Fruit fly (Drosophila melanogaster) whole organism: Measurements from ENCODE around the gene Ip259.

Experiments used
- CG8478 ChIP-seq: fragments of >200 bp; optimal IDR thresholded peaks from 2 replicates; lab custom pipeline; 2018; ENCODE audit warnings: inconsistent platforms
- Dll ChIP-seq: fragments of >200 bp; optimal IDR thresholded peaks from 2 replicates; lab custom pipeline; 2017
- EcR ChIP-seq, 2 experiments: fragments of >200 bp; optimal IDR thresholded peaks; 2 replicates each; lab custom pipeline; 2017; ENCODE audit warnings: missing biosample characterization in 2 of 2, missing genetic modification characterization in 2 of 2, missing genetic modification reagents in 2 of 2
- pan ChIP-seq: fragments of >200 bp; optimal IDR thresholded peaks from 2 replicates; lab custom pipeline; 2017
- psq ChIP-seq: fragments of >200 bp; optimal IDR thresholded peaks from 2 replicates; lab custom pipeline; 2017
- usp ChIP-seq: fragments of >200 bp; optimal IDR thresholded peaks from 2 replicates; lab custom pipeline; 2017; ENCODE audit warnings: missing biosample characterization, missing genetic modification characterization, mixed read lengths

Gene Ip259

dm6 chr2L:10442048-10442790, 34.1 kb downstream of the Ip259 start, which contains the start of gene loh:
Gene loh, plus strand, starts transcription at chr2L:10442534.
- no peak for TF ChIP-seq EcR (GFP tag; optimal IDR thresholded peaks at IDR 0.05; lab: Kevin White, UChicago)
- TF ChIP-seq psq (lab: Kevin White, UChicago), result no peak
- no peak for TF ChIP-seq Dll
- TF ChIP-seq CG8478 (lab: Kevin White, UChicago), result no peak
- no peak for TF ChIP-seq pan
- no peak for TF ChIP-seq usp (GFP tag; lab: Kevin White, UChicago)

dm6 chr2L:10452296-10452695, 44.1 kb downstream of the Ip259 start, which contains the start of gene ppk10:
Gene ppk10, minus strand, starts transcription at chr2L:10452396.
- TF ChIP-seq psq (lab: Kevin White, UChicago) (no peak), EcR (GFP tag; optimal IDR thresholded peaks at IDR 0.05; lab: Kevin White, UChicago) (no peak), Dll (no peak)

dm6 chr2L:10455944-10456520, 47.9 kb downstream of the Ip259 start:
- TF ChIP-seq CG8478 (lab: Kevin White, UChicago) (no peak), usp (GFP tag; lab: Kevin White, UChicago) (no peak), pan (no peak), EcR (GFP tag; optimal IDR thresholded peaks at IDR 0.05; lab: Kevin White, UChicago) (no peak), psq (lab: Kevin White, UChicago) (no peak), Dll (no peak)

- TF ChIP-seq Dll (no peak), psq (lab: Kevin White, UChicago) (no peak), usp (GFP tag; lab: Kevin White, UChicago) (no peak), CG8478 (lab: Kevin White, UChicago) (no peak), EcR (GFP tag; optimal IDR thresholded peaks at IDR 0.05; lab: Kevin White, UChicago) (no peak), pan (no peak)
These were observed 49.2 kb downstream of the Ip259 start, which contains the start of the genes LManI and LManII for dm6 chr2L:10457191-10457899. Gene LManI, minus strand, starts transcription at chr2L:10457241. Gene LManII, plus strand, starts transcription at chr2L:10457658.

dm6 chr2L:10458979-10459378, 50.8 kb downstream of the Ip259 start:
- TF ChIP-seq CG8478 (lab: Kevin White, UChicago) (no peak), EcR (GFP tag; optimal IDR thresholded peaks at IDR 0.05; lab: Kevin White, UChicago) (no peak), pan (no peak), usp (GFP tag; lab: Kevin White, UChicago) (no peak), Dll (no peak), psq (lab: Kevin White, UChicago) (no peak)
